Worm (Caenorhabditis elegans) whole organism, L4 larva: ENCODE measurements around the gene fnta-1.
A peak's percentile ranks its signal among the peaks of the same experiment; 100 is the strongest.

Source experiments
- F44E2.7 ChIP-seq: fragments of 200-800 bp; sonication (Bioruptor generic); IDR thresholded peaks from 2 replicates; pipeline ENCODE4 v2.1.2; 2022; ENCODE audit warnings: missing genetic modification characterization, missing compliant biosample characterization
- T20F7.1 ChIP-seq: fragments of 200-800 bp; sonication (Bioruptor generic); optimal IDR thresholded peaks from 2 replicates; lab custom pipeline; 2018; ENCODE audit warnings: mild to moderate bottlenecking, missing genetic modification characterization, missing compliant biosample characterization
- Y105C5A.15 ChIP-seq: fragments of 200-800 bp; sonication (Bioruptor generic); IDR thresholded peaks from 2 replicates; pipeline ENCODE4 v1.3.6; 2022; ENCODE audit warnings: missing genetic modification characterization, missing compliant biosample characterization
- Y48G9A.11 ChIP-seq: fragments of 200-800 bp; sonication (Bioruptor generic); IDR thresholded peaks from 2 replicates; pipeline ENCODE4 v1.3.6; 2022; ENCODE audit warnings: missing genetic modification reagents, missing genetic modification characterization, missing compliant biosample characterization
- Y75B8A.6 ChIP-seq: fragments of 200-800 bp; sonication (Bioruptor generic); IDR thresholded peaks from 2 replicates; pipeline ENCODE4 v1.3.6; 2022; ENCODE audit warnings: missing genetic modification reagents, missing genetic modification characterization, missing compliant biosample characterization
- ceh-32 ChIP-seq: sonication (generic microtip); optimal IDR thresholded peaks from 2 replicates; lab custom pipeline; 2016; ENCODE audit warnings: mild to moderate bottlenecking, missing genetic modification characterization, missing compliant biosample characterization; ENCODE audit not compliant: poor library complexity
- ceh-62 ChIP-seq: sonication (generic microtip); optimal IDR thresholded peaks from 2 replicates; lab custom pipeline; 2017; ENCODE audit warnings: missing biosample characterization, missing genetic modification characterization
- ceh-82 ChIP-seq: sonication (generic microtip); optimal IDR thresholded peaks from 2 replicates; lab custom pipeline; 2017; ENCODE audit warnings: missing biosample characterization, missing genetic modification characterization
- ces-1 ChIP-seq: fragments of 150-350 bp; sonication (generic microtip); optimal IDR thresholded peaks from 4 replicates; lab custom pipeline; 2014; ENCODE audit warnings: missing biosample characterization, missing genetic modification reagents, missing genetic modification characterization
- daf-16 ChIP-seq, 3 experiments: sonication (generic microtip); optimal IDR thresholded peaks; 2 replicates each; lab custom pipeline; 2016 to 2017; ENCODE audit warnings: missing genetic modification characterization in 3 of 3, missing genetic modification reagents in 3 of 3, mild to moderate bottlenecking in 2 of 3, missing compliant biosample characterization in 2 of 3, missing biosample characterization in 1 of 3, moderate library complexity in 1 of 3
- daf-19 ChIP-seq: fragments of 200-800 bp; sonication (Bioruptor generic); conservative IDR thresholded peaks from 2 replicates; pipeline ENCODE4 v1.3.6; 2022; ENCODE audit warnings: missing genetic modification characterization, missing compliant biosample characterization
- daf-8 ChIP-seq: fragments of 200-800 bp; sonication (Bioruptor generic); IDR thresholded peaks from 2 replicates; pipeline ENCODE4 v1.3.6; 2022; ENCODE audit warnings: missing genetic modification characterization, missing compliant biosample characterization
- dmd-6 ChIP-seq: fragments of 200-800 bp; sonication (Bioruptor generic); IDR thresholded peaks from 2 replicates; pipeline ENCODE4 v1.3.6; 2022; ENCODE audit warnings: missing genetic modification reagents, missing genetic modification characterization, missing compliant biosample characterization
- dpl-1 ChIP-seq: fragments of 150-350 bp; optimal IDR thresholded peaks from 2 replicates; lab custom pipeline; 2014; ENCODE audit warnings: missing biosample characterization, missing genetic modification reagents, missing genetic modification characterization
- duxl-1 ChIP-seq: sonication (generic microtip); optimal IDR thresholded peaks from 2 replicates; lab custom pipeline; 2016; ENCODE audit warnings: mild to moderate bottlenecking, missing genetic modification characterization, moderate library complexity, missing compliant biosample characterization; ENCODE audit not compliant: poor library complexity
- fos-1 ChIP-seq: fragments of 150-350 bp; optimal IDR thresholded peaks from 2 replicates; lab custom pipeline; 2014; ENCODE audit warnings: missing biosample characterization, missing genetic modification characterization
- hif-1 ChIP-seq, 2 experiments: sonication (generic microtip); optimal IDR thresholded peaks; 2 replicates each; lab custom pipeline; 2016 to 2017; ENCODE audit warnings: missing compliant biosample characterization in 2 of 2, missing genetic modification characterization in 2 of 2, missing genetic modification reagents in 2 of 2, missing genotype in 2 of 2, mild to moderate bottlenecking in 1 of 2
- hlh-11 ChIP-seq: fragments of 200-800 bp; sonication (Bioruptor generic); optimal IDR thresholded peaks from 2 replicates; lab custom pipeline; 2018; ENCODE audit warnings: mild to moderate bottlenecking, missing genetic modification characterization, missing compliant biosample characterization
- hlh-30 ChIP-seq: sonication (generic microtip); optimal IDR thresholded peaks from 2 replicates; lab custom pipeline; 2017; ENCODE audit warnings: antibody characterized with exemption, mild to moderate bottlenecking, missing genetic modification characterization, missing compliant biosample characterization; ENCODE audit not compliant: insufficient read depth
- lin-1 ChIP-seq: fragments of 200-800 bp; sonication (Bioruptor generic); IDR thresholded peaks from 2 replicates; pipeline ENCODE4 v1.3.6; 2022; ENCODE audit warnings: missing genetic modification reagents, missing genetic modification characterization, missing compliant biosample characterization
- lin-15B ChIP-seq: fragments of 150-350 bp; sonication (generic microtip); optimal IDR thresholded peaks from 3 replicates; lab custom pipeline; 2014; ENCODE audit warnings: missing biosample characterization, missing genetic modification characterization
- lin-38 ChIP-seq: fragments of 200-800 bp; sonication (Bioruptor generic); IDR thresholded peaks from 2 replicates; pipeline ENCODE4 v1.3.6; 2022; ENCODE audit warnings: missing genetic modification reagents, missing genetic modification characterization, missing compliant biosample characterization
- lin-39 ChIP-seq: fragments of 150-350 bp; optimal IDR thresholded peaks from 2 replicates; lab custom pipeline; 2014; ENCODE audit warnings: missing biosample characterization, missing genetic modification reagents, missing genetic modification characterization
- mxl-3 ChIP-seq: fragments of 200-800 bp; sonication (Bioruptor generic); optimal IDR thresholded peaks from 2 replicates; lab custom pipeline; 2018; ENCODE audit warnings: mild to moderate bottlenecking, missing genetic modification characterization, missing compliant biosample characterization
- nhr-237 ChIP-seq: sonication (generic microtip); optimal IDR thresholded peaks from 2 replicates; lab custom pipeline; 2017; ENCODE audit warnings: missing biosample characterization, missing genetic modification characterization
- nhr-42 ChIP-seq: fragments of 200-800 bp; sonication (Bioruptor generic); IDR thresholded peaks from 2 replicates; pipeline ENCODE4 v1.3.6; 2022; ENCODE audit warnings: missing genetic modification characterization, missing compliant biosample characterization
- nhr-48 ChIP-seq: sonication (generic microtip); optimal IDR thresholded peaks from 2 replicates; lab custom pipeline; 2016; ENCODE audit warnings: mild to moderate bottlenecking, missing genetic modification characterization, missing compliant biosample characterization
- nhr-76 ChIP-seq: fragments of 150-350 bp; optimal IDR thresholded peaks from 2 replicates; lab custom pipeline; 2014; ENCODE audit warnings: missing biosample characterization, missing genetic modification characterization
- pha-4 ChIP-seq, 2 experiments: fragments of 150-350 bp in 1 of 2; fragments of 200-800 bp in 1 of 2; sonication (Bioruptor generic) in 1 of 2; IDR thresholded peaks in 1 of 2; optimal IDR thresholded peaks in 1 of 2; 2 replicates each; pipeline versions ENCODE4 v1.3.6 to Lab custom; 2014 to 2022; ENCODE audit warnings: missing genetic modification characterization in 2 of 2, missing genetic modification reagents in 2 of 2, missing biosample characterization in 1 of 2, missing compliant biosample characterization in 1 of 2
- saeg-2 ChIP-seq: fragments of 200-800 bp; sonication (Bioruptor generic); IDR thresholded peaks from 2 replicates; pipeline ENCODE4 v1.3.6; 2022; ENCODE audit warnings: missing genetic modification reagents, missing genetic modification characterization, missing compliant biosample characterization
- sdz-12 ChIP-seq: fragments of 200-800 bp; sonication (Bioruptor generic); optimal IDR thresholded peaks from 2 replicates; lab custom pipeline; 2018; ENCODE audit warnings: mild to moderate bottlenecking, missing genetic modification characterization, missing compliant biosample characterization
- snpc-4 ChIP-seq: fragments of 150-350 bp; optimal IDR thresholded peaks from 2 replicates; lab custom pipeline; 2014; ENCODE audit warnings: missing biosample characterization, missing genetic modification characterization
- tag-97 ChIP-seq: fragments of 200-800 bp; sonication (Bioruptor generic); IDR thresholded peaks from 2 replicates; pipeline ENCODE4 v1.3.6; 2022; ENCODE audit warnings: missing genetic modification characterization, missing compliant biosample characterization
- tra-1 ChIP-seq: fragments of 200-800 bp; sonication (Bioruptor generic); IDR thresholded peaks from 2 replicates; pipeline ENCODE4 v1.3.6; 2022; ENCODE audit warnings: missing genetic modification reagents, missing genetic modification characterization, missing compliant biosample characterization
- unc-39 ChIP-seq: sonication (generic microtip); optimal IDR thresholded peaks from 2 replicates; lab custom pipeline; 2017; ENCODE audit warnings: missing biosample characterization, missing genetic modification characterization
- unc-62 ChIP-seq, 3 experiments: fragments of 150-350 bp in 1 of 3; sonication (generic microtip); optimal IDR thresholded peaks in 2 of 3; peaks in 1 of 3; 1 replicate in 1 of 3; 2 replicates in 2 of 3; lab custom pipeline; 2014 to 2017; ENCODE audit warnings: missing biosample characterization in 3 of 3, missing genetic modification characterization in 3 of 3, missing genetic modification reagents in 3 of 3, missing genotype in 1 of 3
- zfp-2 ChIP-seq: sonication (generic microtip); optimal IDR thresholded peaks from 2 replicates; lab custom pipeline; 2016; ENCODE audit warnings: mild to moderate bottlenecking, missing genetic modification characterization, missing compliant biosample characterization
- ztf-11 ChIP-seq: fragments of 150-350 bp; optimal IDR thresholded peaks from 2 replicates; lab custom pipeline; 2014; ENCODE audit warnings: missing biosample characterization, missing genetic modification characterization

fnta-1 gene

DNA sequence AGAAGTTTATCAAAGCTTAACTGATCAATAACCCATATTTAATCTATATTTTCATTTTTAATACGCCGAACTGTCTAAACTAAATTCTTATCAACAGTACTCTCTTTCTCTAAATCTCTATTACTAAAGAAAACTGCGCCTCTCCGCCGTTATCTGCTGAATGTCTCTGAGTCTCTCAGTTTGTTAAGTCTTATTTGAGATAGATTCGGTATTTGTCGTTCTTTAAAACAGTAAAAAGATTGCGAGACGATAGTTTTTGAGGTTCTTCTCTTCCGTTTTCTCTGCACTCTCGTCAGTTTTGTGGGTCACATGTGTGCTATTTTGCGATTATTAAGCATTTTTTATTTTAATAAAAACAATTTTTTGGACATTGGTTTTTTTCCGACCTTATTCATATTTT lies 34.1 kb upstream of the fnta-1 start, which contains the start of gene sma-10 (continued):
- TF ChIP-seq daf-16 (GFP tag; optimal IDR thresholded peaks at IDR 0.05; lab: Kevin White, UChicago) (peak in 1 of 2 experiments; percentile 25), daf-16 (tag; optimal IDR thresholded peaks at IDR 0.05; lab: Kevin White, UChicago) (peak; percentile 92), sdz-12 (GFP tag; lab: Kevin White, UChicago) (no peak), duxl-1 (no peak), lin-15B (tag; lab: Kevin White, UChicago) (no peak), saeg-2 (GFP tag; lab: Robert Waterston, UW) (no peak), hlh-30 (tag; lab: Kevin White, UChicago) (peak; percentile 71), unc-62 (GFP tag; optimal IDR thresholded peaks at IDR 0.05 in 1 of 2; lab: Kevin White, UChicago) (peak in 1 of 2 experiments; percentile 49), unc-62 (tag; optimal IDR thresholded peaks at IDR 0.05; lab: Kevin White, UChicago) (no peak), nhr-48 (peak; percentile 64), Y48G9A.11 (GFP tag; lab: Robert Waterston, UW) (no peak), Y75B8A.6 (no peak), daf-8 (GFP tag; lab: Robert Waterston, UW) (no peak), lin-39 (tag; lab: Kevin White, UChicago) (no peak), mxl-3 (GFP tag; lab: Kevin White, UChicago) (peak; percentile 32), ztf-11 (tag; lab: Kevin White, UChicago) (no peak), lin-1 (GFP tag; lab: Robert Waterston, UW) (peak; percentile 78; the same call in 1 of the 2 replicates), tag-97 (GFP tag; lab: Robert Waterston, UW) (no peak), nhr-42 (no peak), dpl-1 (peak; percentile 34), hif-1 (tag; optimal IDR thresholded peaks at IDR 0.05; lab: Kevin White, UChicago) (peak in 1 of 2 experiments; percentile 29), T20F7.1 (peak; percentile 54), zfp-2 (tag; lab: Kevin White, UChicago) (no peak), ces-1 (GFP tag; lab: Kevin White, UChicago) (no peak), unc-39 (tag; lab: Kevin White, UChicago) (no peak), nhr-76 (tag; lab: Kevin White, UChicago) (no peak), tra-1 (GFP tag; lab: Robert Waterston, UW) (peak; percentile 15; the same call in 1 of the 2 replicates), F44E2.7 (GFP tag; lab: Robert Waterston, UW) (no peak), lin-38 (peak; percentile 52), pha-4 (GFP tag; IDR thresholded peaks at IDR 0.05; lab: Robert Waterston, UW) (peak; percentile 65), pha-4 (tag; optimal IDR thresholded peaks at IDR 0.05; lab: Kevin White, UChicago) (no peak), hlh-11 (tag; lab: Kevin White, UChicago) (peak; percentile 93), ceh-32 (tag; lab: Kevin White, UChicago) (no peak), daf-19 (GFP tag; lab: Robert Waterston, UW) (no peak), dmd-6 (GFP tag; lab: Robert Waterston, UW) (peak; percentile 83), fos-1 (tag; lab: Kevin White, UChicago) (no peak), nhr-237 (tag; lab: Kevin White, UChicago) (no peak), ceh-82 (tag; lab: Kevin White, UChicago) (no peak), snpc-4 (no peak), ceh-62 (tag; lab: Kevin White, UChicago) (no peak)
- TF ChIP-seq, all 104 proteins: peak for 24

DNA sequence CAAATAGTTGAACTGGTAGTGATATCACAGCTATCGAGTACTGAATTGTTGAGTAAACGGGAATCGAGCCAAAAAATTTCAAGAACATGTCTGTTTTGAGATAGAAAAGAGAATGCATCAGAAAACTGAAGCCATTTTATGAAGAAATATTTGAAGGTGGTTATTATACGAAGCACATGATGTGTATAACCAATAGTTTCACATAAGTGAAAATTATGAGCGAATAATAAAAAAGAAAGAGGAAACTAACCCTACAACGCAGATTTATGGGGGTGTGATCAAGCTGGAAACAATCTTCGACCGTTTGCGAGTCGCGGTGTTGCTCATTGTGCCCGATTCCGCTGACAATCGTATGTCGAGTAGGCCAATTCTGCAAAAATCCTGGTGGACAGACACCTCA lies 33.2 kb upstream of the fnta-1 start, which contains the start of gene srh-282:
srh-282 (minus strand) TSS at position 101 of the 400 bp plus-strand sequence.
- TF ChIP-seq saeg-2 (GFP tag; lab: Robert Waterston, UW): no peak
- TF ChIP-seq mxl-3 (GFP tag; lab: Kevin White, UChicago): no peak
- no peak for TF ChIP-seq lin-39 (tag; lab: Kevin White, UChicago)
- no peak for TF ChIP-seq Y105C5A.15
- no peak for TF ChIP-seq duxl-1
